Worm (Caenorhabditis elegans) whole organism, L1 larva: Measurements from ENCODE around the gene knl-3.

Experiments
- C04F5.9 ChIP-seq: sonication (generic microtip); optimal IDR thresholded peaks from 2 replicates; lab custom pipeline; 2016; ENCODE audit warnings: missing genetic modification characterization, missing compliant biosample characterization
- C16A3.4 ChIP-seq: fragments of 150-350 bp; optimal IDR thresholded peaks from 2 replicates; lab custom pipeline; 2014; ENCODE audit warnings: missing biosample characterization, missing genetic modification characterization
- C34B4.2 ChIP-seq: sonication (generic microtip); optimal IDR thresholded peaks from 2 replicates; lab custom pipeline; 2017; ENCODE audit warnings: mild to moderate bottlenecking, missing genetic modification characterization, missing compliant biosample characterization
- F16B12.6 ChIP-seq: fragments of 150-350 bp; optimal IDR thresholded peaks from 2 replicates; lab custom pipeline; 2014; ENCODE audit warnings: missing biosample characterization, missing genetic modification characterization
- ama-1 ChIP-seq: fragments of 150-350 bp; optimal IDR thresholded peaks from 2 replicates; lab custom pipeline; 2014
- blmp-1 ChIP-seq: fragments of 150-350 bp; optimal IDR thresholded peaks from 2 replicates; lab custom pipeline; 2014; ENCODE audit warnings: missing biosample characterization, missing genetic modification characterization
- ceh-82 ChIP-seq, 3 experiments: fragments of 150-350 bp in 1 of 3; sonication (generic microtip) in 2 of 3; optimal IDR thresholded peaks; 2 replicates each; lab custom pipeline; 2014 to 2017; ENCODE audit warnings: missing biosample characterization in 3 of 3, missing genetic modification characterization in 3 of 3
- ceh-88 ChIP-seq: fragments of 200-800 bp; sonication (Bioruptor generic); IDR thresholded peaks from 2 replicates; pipeline ENCODE4 v1.3.6; 2022; ENCODE audit warnings: missing genetic modification characterization, missing compliant biosample characterization
- ces-1 ChIP-seq: fragments of 150-350 bp; optimal IDR thresholded peaks from 2 replicates; lab custom pipeline; 2014; ENCODE audit warnings: missing biosample characterization, missing genetic modification reagents, missing genetic modification characterization
- dpl-1 ChIP-seq, 3 experiments: fragments of 150-350 bp in 2 of 3; sonication (generic microtip) in 1 of 3; optimal IDR thresholded peaks; 2 replicates each; lab custom pipeline; 2014 to 2017; ENCODE audit warnings: missing biosample characterization in 3 of 3, missing genetic modification characterization in 3 of 3, missing genetic modification reagents in 3 of 3
- efl-1 ChIP-seq, 4 experiments: fragments of 150-350 bp; optimal IDR thresholded peaks in 3 of 4; peaks in 1 of 4; 1 replicate in 1 of 4; 2 replicates in 3 of 4; lab custom pipeline; 2014; ENCODE audit warnings: missing biosample characterization in 2 of 4, missing genetic modification characterization in 2 of 4, missing genetic modification reagents in 2 of 4
- efl-3 ChIP-seq: fragments of 200-800 bp; sonication (Bioruptor generic); optimal IDR thresholded peaks from 2 replicates; lab custom pipeline; 2018; ENCODE audit warnings: mild to moderate bottlenecking, missing genetic modification characterization, missing compliant biosample characterization
- egl-13 ChIP-seq: sonication (generic microtip); optimal IDR thresholded peaks from 2 replicates; lab custom pipeline; 2016; ENCODE audit warnings: missing genotype, missing genetic modification reagents, missing genetic modification characterization, missing compliant biosample characterization
- egl-27 ChIP-seq, 2 experiments: fragments of 150-350 bp in 1 of 2; sonication (generic microtip); optimal IDR thresholded peaks; 3 replicates each; lab custom pipeline; 2017 to 2018; ENCODE audit warnings: missing biosample characterization in 2 of 2, missing genetic modification characterization in 2 of 2, missing genetic modification reagents in 2 of 2
- elt-3 ChIP-seq, 6 experiments: fragments of 150-350 bp in 1 of 6; sonication (generic microtip); optimal IDR thresholded peaks; 2 replicates each; lab custom pipeline; 2017 to 2018; ENCODE audit warnings: missing biosample characterization in 6 of 6, missing genetic modification characterization in 6 of 6, inconsistent platforms in 1 of 6
- fkh-10 ChIP-seq: sonication (generic microtip); optimal IDR thresholded peaks from 2 replicates; lab custom pipeline; 2017; ENCODE audit warnings: missing biosample characterization, missing genetic modification reagents, missing genetic modification characterization
- fkh-8 ChIP-seq: sonication (generic microtip); optimal IDR thresholded peaks from 2 replicates; lab custom pipeline; 2016; ENCODE audit warnings: mild to moderate bottlenecking, missing genetic modification characterization, missing compliant biosample characterization
- fos-1 ChIP-seq: fragments of 150-350 bp; optimal IDR thresholded peaks from 2 replicates; lab custom pipeline; 2014; ENCODE audit warnings: missing biosample characterization, missing genetic modification characterization
- grh-1 ChIP-seq: fragments of 200-800 bp; sonication (Bioruptor generic); IDR thresholded peaks from 2 replicates; pipeline ENCODE4 v1.3.6; 2022; ENCODE audit warnings: missing genetic modification reagents, missing genetic modification characterization, missing compliant biosample characterization
- hlh-17 ChIP-seq: fragments of 200-800 bp; sonication (Bioruptor generic); optimal IDR thresholded peaks from 2 replicates; lab custom pipeline; 2018; ENCODE audit warnings: missing genetic modification characterization, mild to moderate bottlenecking, missing compliant biosample characterization, moderate library complexity, borderline replicate concordance
- hlh-4 ChIP-seq: sonication (generic microtip); optimal IDR thresholded peaks from 2 replicates; lab custom pipeline; 2016; ENCODE audit warnings: mild to moderate bottlenecking, missing genetic modification characterization, missing compliant biosample characterization
- jun-1 ChIP-seq: fragments of 150-350 bp; optimal IDR thresholded peaks from 2 replicates; lab custom pipeline; 2014; ENCODE audit warnings: missing biosample characterization, missing genetic modification reagents, missing genetic modification characterization
- lin-15B ChIP-seq: fragments of 150-350 bp; sonication (generic microtip); optimal IDR thresholded peaks from 3 replicates; lab custom pipeline; 2014; ENCODE audit warnings: missing biosample characterization, missing genetic modification characterization
- lin-35 ChIP-seq, 2 experiments: fragments of 150-350 bp; optimal IDR thresholded peaks; 2 replicates each; lab custom pipeline; 2014; ENCODE audit warnings: missing biosample characterization in 2 of 2, missing genetic modification characterization in 2 of 2, missing genetic modification reagents in 2 of 2
- lsy-2 ChIP-seq, 2 experiments: fragments of 150-350 bp; optimal IDR thresholded peaks; 2 replicates each; lab custom pipeline; 2014; ENCODE audit warnings: missing biosample characterization in 2 of 2, missing genetic modification characterization in 2 of 2
- mep-1 ChIP-seq: fragments of 150-350 bp; optimal IDR thresholded peaks from 2 replicates; lab custom pipeline; 2014; ENCODE audit warnings: missing biosample characterization, missing genetic modification characterization
- nhr-237 ChIP-seq: fragments of 150-350 bp; optimal IDR thresholded peaks from 2 replicates; lab custom pipeline; 2014; ENCODE audit warnings: missing biosample characterization, missing genetic modification characterization
- nhr-28 ChIP-seq: fragments of 150-350 bp; optimal IDR thresholded peaks from 2 replicates; lab custom pipeline; 2014; ENCODE audit warnings: missing biosample characterization, missing genetic modification characterization
- nhr-47 ChIP-seq: sonication (generic microtip); optimal IDR thresholded peaks from 2 replicates; lab custom pipeline; 2016; ENCODE audit warnings: mild to moderate bottlenecking, missing genetic modification characterization, moderate library complexity, missing compliant biosample characterization
- nhr-71 ChIP-seq: sonication (generic microtip); optimal IDR thresholded peaks from 2 replicates; lab custom pipeline; 2016; ENCODE audit warnings: mild to moderate bottlenecking, missing genetic modification characterization, moderate library complexity, missing compliant biosample characterization
- nhr-77 ChIP-seq: fragments of 150-350 bp; optimal IDR thresholded peaks from 2 replicates; lab custom pipeline; 2014; ENCODE audit warnings: missing biosample characterization, missing genetic modification characterization
- nhr-85 ChIP-seq: sonication (generic microtip); peaks from one replicate; lab custom pipeline; 2016; ENCODE audit warnings: missing genetic modification characterization, inconsistent platforms, missing compliant biosample characterization
- pag-3 ChIP-seq: sonication (generic microtip); optimal IDR thresholded peaks from 2 replicates; lab custom pipeline; 2017; ENCODE audit warnings: missing genetic modification characterization, mild to moderate bottlenecking, missing compliant biosample characterization, antibody characterized with exemption, borderline replicate concordance; ENCODE audit not compliant: insufficient read depth
- skn-1 ChIP-seq: fragments of 150-350 bp; optimal IDR thresholded peaks from 2 replicates; lab custom pipeline; 2014; ENCODE audit warnings: missing biosample characterization, missing genetic modification characterization
- snpc-4 ChIP-seq: fragments of 150-350 bp; optimal IDR thresholded peaks from 2 replicates; lab custom pipeline; 2014; ENCODE audit warnings: missing biosample characterization, missing genetic modification characterization
- snu-23 ChIP-seq: sonication (generic microtip); optimal IDR thresholded peaks from 2 replicates; lab custom pipeline; 2016; ENCODE audit warnings: missing genetic modification characterization, missing compliant biosample characterization
- sup-37 ChIP-seq: fragments of 200-800 bp; sonication (Bioruptor generic); optimal IDR thresholded peaks from 2 replicates; lab custom pipeline; 2018; ENCODE audit warnings: mild to moderate bottlenecking, missing genetic modification characterization, missing compliant biosample characterization
- tbx-2 ChIP-seq: sonication (generic microtip); optimal IDR thresholded peaks from 2 replicates; lab custom pipeline; 2016; ENCODE audit warnings: missing genetic modification characterization, missing compliant biosample characterization
- unc-130 ChIP-seq: fragments of 150-350 bp; optimal IDR thresholded peaks from 2 replicates; lab custom pipeline; 2017; ENCODE audit warnings: missing biosample characterization, missing genetic modification characterization, inconsistent platforms
- unc-62 ChIP-seq: fragments of 150-350 bp; optimal IDR thresholded peaks from 2 replicates; lab custom pipeline; 2014; ENCODE audit warnings: missing biosample characterization, missing genetic modification reagents, missing genetic modification characterization
- vab-15 ChIP-seq: sonication (generic microtip); optimal IDR thresholded peaks from 2 replicates; lab custom pipeline; 2017; ENCODE audit warnings: missing genotype, mild to moderate bottlenecking, missing genetic modification characterization, missing compliant biosample characterization
- xbp-1 ChIP-seq: sonication (generic microtip); optimal IDR thresholded peaks from 2 replicates; lab custom pipeline; 2016; ENCODE audit warnings: missing genetic modification characterization, missing compliant biosample characterization
- zip-4 ChIP-seq: fragments of 200-800 bp; sonication (Bioruptor generic); optimal IDR thresholded peaks from 2 replicates; lab custom pipeline; 2018; ENCODE audit warnings: mild to moderate bottlenecking, missing genetic modification characterization, moderate library complexity, missing compliant biosample characterization
- ztf-11 ChIP-seq, 2 experiments: sonication (generic microtip); optimal IDR thresholded peaks; 2 replicates each; lab custom pipeline; 2016 to 2017; ENCODE audit warnings: missing genetic modification characterization in 2 of 2, missing biosample characterization in 1 of 2, missing compliant biosample characterization in 1 of 2

The knl-3 gene

DNA sequence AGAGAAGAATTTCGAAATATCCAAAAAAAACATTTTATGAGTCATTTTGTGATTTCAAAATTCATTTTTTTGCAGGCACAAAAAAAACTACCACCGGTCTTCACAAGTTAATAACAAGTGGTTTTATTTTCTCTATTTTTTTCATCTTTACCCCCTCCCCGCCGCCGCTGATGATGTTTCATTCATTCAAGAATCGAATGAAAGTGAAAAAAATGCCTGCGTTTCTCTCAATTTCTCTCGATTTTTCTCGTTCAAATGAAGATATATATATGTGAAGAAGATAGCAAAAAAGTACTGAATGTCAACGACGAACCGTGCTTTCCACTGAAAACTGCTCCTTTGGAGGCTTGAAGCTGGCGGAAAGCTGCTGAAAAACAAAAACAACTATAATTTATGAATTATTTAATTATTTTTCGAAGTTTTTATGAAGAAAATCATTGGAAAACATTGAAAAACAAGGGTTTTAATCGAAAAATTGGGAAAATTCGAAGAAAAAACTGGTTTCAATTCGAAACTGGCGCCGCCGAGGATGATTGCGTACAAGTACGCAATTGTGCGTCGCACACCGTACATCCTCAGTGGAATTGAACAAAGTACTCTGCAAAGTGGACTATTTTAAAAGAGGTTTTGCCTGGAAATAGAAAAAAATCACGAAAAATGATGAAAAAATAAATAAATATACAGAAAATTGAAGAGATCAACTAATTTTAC, 23.7 kb downstream of the knl-3 start, which contains the start of gene zig-11:
Gene zig-11 (minus strand): TSS at position 373 of the 711 bp plus-strand sequence.
- TF ChIP-seq ceh-82 (tag; optimal IDR thresholded peaks at IDR 0.05; lab: Kevin White, UChicago) (peak in 1 of 3 experiments; percentile 13), nhr-71 (tag; lab: Kevin White, UChicago) (peak; percentile 36), nhr-85 (peak; percentile 76), blmp-1 (tag; lab: Kevin White, UChicago) (peak; percentile 98), lin-15B (tag; lab: Kevin White, UChicago) (no peak), hlh-17 (no peak), fkh-10 (GFP tag; lab: Kevin White, UChicago) (no peak), unc-130 (tag; lab: Kevin White, UChicago) (no peak), nhr-237 (no peak), lsy-2 (tag; optimal IDR thresholded peaks at IDR 0.05; lab: Kevin White, UChicago) (peak; percentile 37 to 93), mep-1 (tag; lab: Kevin White, UChicago) (peak; percentile 23), snu-23 (GFP tag; lab: Kevin White, UChicago) (peak; percentile 14), ama-1 (lab: Kevin White, UChicago) (no peak), grh-1 (GFP tag; lab: Robert Waterston, UW) (peak; percentile 61; the same call in 1 of the 2 replicates), nhr-47 (peak; percentile 34), C16A3.4 (tag; lab: Kevin White, UChicago) (peak; percentile 18), fos-1 (tag; lab: Kevin White, UChicago) (no peak), unc-62 (GFP tag; lab: Kevin White, UChicago) (no peak), nhr-28 (tag; lab: Kevin White, UChicago) (no peak), dpl-1 (GFP tag; optimal IDR thresholded peaks at IDR 0.05; lab: Kevin White, UChicago) (peak; percentile 71 to 90 (median 84)), F16B12.6 (tag; lab: Kevin White, UChicago) (peak; percentile 81), lin-35 (GFP tag; optimal IDR thresholded peaks at IDR 0.05; lab: Kevin White, UChicago) (peak; percentile 78 to 93), efl-1 (optimal IDR thresholded peaks at IDR 0.05; lab: Kevin White, UChicago) (peak; percentile 74 to 85), efl-1 (GFP tag; optimal IDR thresholded peaks at IDR 0.05 in 1 of 2; lab: Kevin White, UChicago) (peak; percentile 88 to 98), ces-1 (GFP tag; lab: Kevin White, UChicago) (no peak)

DNA sequence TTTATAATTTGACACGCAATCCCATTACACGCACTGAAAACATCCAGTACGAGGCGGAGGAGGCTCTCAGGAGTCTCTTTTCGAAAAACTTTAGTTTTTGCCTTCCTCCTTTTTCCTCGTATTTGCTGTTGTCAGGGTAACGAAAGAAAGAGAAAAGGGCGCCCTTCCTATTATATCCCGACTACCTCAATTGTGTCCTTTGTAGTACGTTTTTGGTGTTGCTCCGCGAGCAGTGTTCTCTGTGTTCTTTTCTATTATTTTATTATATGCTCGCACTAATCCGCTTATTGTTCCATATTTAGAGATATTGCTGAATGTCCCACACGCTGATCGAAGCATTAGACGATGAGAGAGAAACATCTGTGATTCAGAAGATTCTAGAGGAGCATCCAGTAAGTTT, 26.5 kb downstream of the knl-3 start, which contains the start of gene nphp-2:
Gene nphp-2 (plus strand): TSS at position 301 of the 400 bp plus-strand sequence.
- peak; percentile 48 for TF ChIP-seq fkh-8 (tag; lab: Kevin White, UChicago)
- TF ChIP-seq nhr-47, result no peak

- TF ChIP-seq snpc-4, result no peak
- no peak for TF ChIP-seq ceh-88 (GFP tag; lab: Robert Waterston, UW)
- no peak for TF ChIP-seq lin-15B (tag; lab: Kevin White, UChicago)
- no peak for TF ChIP-seq skn-1 (tag; lab: Kevin White, UChicago)
- no peak for TF ChIP-seq nhr-85
- no peak for TF ChIP-seq snu-23 (GFP tag; lab: Kevin White, UChicago)
- no peak for TF ChIP-seq ama-1 (lab: Kevin White, UChicago)
- TF ChIP-seq zip-4 (GFP tag; lab: Kevin White, UChicago), result no peak
- TF ChIP-seq lsy-2 (tag; optimal IDR thresholded peaks at IDR 0.05; lab: Kevin White, UChicago), result no peak
- TF ChIP-seq vab-15 (tag; lab: Kevin White, UChicago), result no peak
- no peak for TF ChIP-seq elt-3 (tag; optimal IDR thresholded peaks at IDR 0.05; lab: Kevin White, UChicago)
- no peak for TF ChIP-seq C04F5.9
- no peak for TF ChIP-seq hlh-4 (tag; lab: Kevin White, UChicago)
- no peak for TF ChIP-seq mep-1 (tag; lab: Kevin White, UChicago)
- TF ChIP-seq sup-37 (GFP tag; lab: Kevin White, UChicago), result no peak
Observed at ce11 chrV:1907350-1907749, 38.3 kb downstream of the knl-3 start, which contains the start of gene Y32G9A.5. Y32G9A.5 (plus strand) TSS chrV:1907650.

DNA sequence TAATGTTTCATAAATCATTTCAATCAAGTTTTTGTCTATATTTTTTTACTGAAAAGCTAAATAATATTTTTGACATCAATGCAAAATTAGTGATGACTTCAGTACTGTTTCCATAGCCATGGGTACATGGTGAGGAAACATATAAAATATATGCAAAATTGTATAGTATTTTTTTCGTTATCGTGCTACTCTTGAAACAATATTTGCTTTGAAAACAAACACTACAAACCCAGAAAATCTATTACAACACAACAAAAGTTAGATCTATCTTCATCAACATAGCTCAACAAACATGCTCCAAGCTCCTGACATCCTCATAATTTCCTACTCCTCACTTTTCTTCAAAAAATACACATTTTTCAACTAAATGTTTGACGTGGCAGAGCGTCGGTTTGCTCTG, 39.5 kb downstream of the knl-3 start, which contains the start of gene srp-3:
Gene srp-3 (plus strand): TSS at position 301 of the 400 bp plus-strand sequence.
- no peak for TF ChIP-seq fkh-8 (tag; lab: Kevin White, UChicago)
- no peak for TF ChIP-seq xbp-1
- no peak for TF ChIP-seq blmp-1 (tag; lab: Kevin White, UChicago)
- no peak for TF ChIP-seq hlh-17
- no peak for TF ChIP-seq mep-1 (tag; lab: Kevin White, UChicago)
- TF ChIP-seq jun-1 (tag; lab: Kevin White, UChicago), result no peak
- no peak for TF ChIP-seq tbx-2 (tag; lab: Kevin White, UChicago)
- TF ChIP-seq egl-27 (tag; optimal IDR thresholded peaks at IDR 0.05; lab: Kevin White, UChicago), result no peak
- TF ChIP-seq nhr-77 (tag; lab: Kevin White, UChicago), result no peak
- TF ChIP-seq ztf-11 (tag; optimal IDR thresholded peaks at IDR 0.05; lab: Kevin White, UChicago), result no peak
- no peak for TF ChIP-seq efl-3
- TF ChIP-seq nhr-237, result no peak
- TF ChIP-seq lin-35 (GFP tag; optimal IDR thresholded peaks at IDR 0.05; lab: Kevin White, UChicago), result no peak
- no peak for TF ChIP-seq egl-13 (tag; lab: Kevin White, UChicago)
- TF ChIP-seq pag-3 (tag; lab: Kevin White, UChicago), result no peak
- TF ChIP-seq C34B4.2 (tag; lab: Kevin White, UChicago), result no peak
